Fruit fly (Drosophila melanogaster) S2 (cell line): ENCODE results near the gene synr.

ENCODE experiments used
- CG8478 ChIP-seq: fragments of >200 bp; optimal IDR thresholded peaks from 2 replicates; lab custom pipeline; 2018
- CTCF ChIP-seq, 2 experiments: fragments of >200 bp; optimal IDR thresholded peaks; 2 replicates each; lab custom pipeline; 2018

dm6 chr2L:4936325-4936869 lies 6.1 kb upstream of the synr start, which contains the start of gene hoe2:
- no peak for TF ChIP-seq CTCF (optimal IDR thresholded peaks at IDR 0.05; lab: Kevin White, UChicago)
- no peak for TF ChIP-seq CG8478 (lab: Kevin White, UChicago)
